Worm (Caenorhabditis elegans) whole organism, L2 larva: Measurements from ENCODE around the gene grl-31.
"Not testable (repeated sequence)": the region's sequence is repeated elsewhere in the genome, so short reads cannot be mapped to it uniquely, and the experiment has no call there.

Experiments used
- alr-1 ChIP-seq: fragments of 150-350 bp; optimal IDR thresholded peaks from 2 replicates; lab custom pipeline; 2014; ENCODE audit warnings: missing biosample characterization, missing genetic modification characterization
- ama-1 ChIP-seq: fragments of 150-350 bp; optimal IDR thresholded peaks from 2 replicates; lab custom pipeline; 2018; ENCODE audit warnings: inconsistent platforms
- ceh-82 ChIP-seq: fragments of 150-350 bp; optimal IDR thresholded peaks from 2 replicates; lab custom pipeline; 2014; ENCODE audit warnings: missing biosample characterization, missing genetic modification characterization
- elt-1 ChIP-seq: fragments of 150-350 bp; optimal IDR thresholded peaks from 2 replicates; lab custom pipeline; 2014; ENCODE audit warnings: missing biosample characterization, missing genetic modification characterization
- elt-3 ChIP-seq: sonication (generic microtip); optimal IDR thresholded peaks from 2 replicates; lab custom pipeline; 2017; ENCODE audit warnings: missing biosample characterization, missing genetic modification characterization
- nhr-11 ChIP-seq: fragments of 150-350 bp; optimal IDR thresholded peaks from 2 replicates; lab custom pipeline; 2014; ENCODE audit warnings: missing biosample characterization, missing genetic modification characterization
- nhr-12 ChIP-seq: fragments of 150-350 bp; optimal IDR thresholded peaks from 2 replicates; lab custom pipeline; 2014; ENCODE audit warnings: missing biosample characterization, missing genetic modification characterization
- nhr-25 ChIP-seq: fragments of 150-350 bp; sonication (generic microtip); optimal IDR thresholded peaks from 3 replicates; lab custom pipeline; 2014; ENCODE audit warnings: missing biosample characterization, missing genetic modification characterization
- nhr-6 ChIP-seq: fragments of 150-350 bp; optimal IDR thresholded peaks from 2 replicates; lab custom pipeline; 2014; ENCODE audit warnings: missing biosample characterization, missing genetic modification characterization
- nhr-77 ChIP-seq: fragments of 150-350 bp; optimal IDR thresholded peaks from 2 replicates; lab custom pipeline; 2014; ENCODE audit warnings: missing biosample characterization, missing genetic modification characterization
- sma-3 ChIP-seq: sonication (generic microtip); optimal IDR thresholded peaks from 2 replicates; lab custom pipeline; 2016; ENCODE audit warnings: missing genetic modification reagents, missing genetic modification characterization, missing compliant biosample characterization
- snpc-4 ChIP-seq: fragments of 150-350 bp; optimal IDR thresholded peaks from 2 replicates; lab custom pipeline; 2014; ENCODE audit warnings: missing biosample characterization, missing genetic modification characterization
- unc-39 ChIP-seq: fragments of 150-350 bp; optimal IDR thresholded peaks from 2 replicates; lab custom pipeline; 2014; ENCODE audit warnings: missing biosample characterization, missing genetic modification characterization
- unc-62 ChIP-seq: fragments of 150-350 bp; optimal IDR thresholded peaks from 2 replicates; lab custom pipeline; 2014; ENCODE audit warnings: missing biosample characterization, missing genetic modification reagents, missing genetic modification characterization

- TF ChIP-seq unc-62 (GFP tag; lab: Kevin White, UChicago); ceh-82; nhr-11; sma-3 (GFP tag; lab: Kevin White, UChicago); elt-3 (tag; lab: Kevin White, UChicago); unc-39; nhr-77 (tag; lab: Kevin White, UChicago); nhr-25; ama-1 (lab: Kevin White, UChicago); snpc-4 (tag; lab: Kevin White, UChicago); nhr-12 (tag; lab: Kevin White, UChicago); elt-1 (tag; lab: Kevin White, UChicago); nhr-6 (tag; lab: Kevin White, UChicago); alr-1 (tag; lab: Kevin White, UChicago): not testable (repeated sequence)
Measured at ce11 chrV:3562824-3563223, 5.2 kb upstream of the grl-31 start, which contains the start of gene T24A6.16.
